Fruit fly (Drosophila melanogaster) whole organism, pupa: Measurements from ENCODE around the gene beta-PheRS.

Experiments
- CG10348 ChIP-seq: fragments of 200-800 bp; sonication (Bioruptor generic); IDR thresholded peaks from 2 replicates; pipeline ENCODE4 v1.3.6; 2022; ENCODE audit warnings: missing biosample characterization, missing genetic modification characterization
- CG12605 ChIP-seq: fragments of 200-800 bp; sonication (Bioruptor generic); IDR thresholded peaks from 2 replicates; pipeline ENCODE4 v1.3.6; 2022; ENCODE audit warnings: missing biosample characterization, missing genetic modification characterization
- CG13204 ChIP-seq: fragments of 200-800 bp; sonication (Bioruptor generic); optimal IDR thresholded peaks from 2 replicates; lab custom pipeline; 2018; ENCODE audit warnings: missing biosample characterization, mild to moderate bottlenecking, missing genetic modification characterization, moderate library complexity
- CG14655 ChIP-seq: fragments of 200-800 bp; sonication (Bioruptor generic); optimal IDR thresholded peaks from 3 replicates; lab custom pipeline; 2017; ENCODE audit warnings: mild to moderate bottlenecking, missing biosample characterization, missing genetic modification reagents, missing genetic modification characterization
- CG15710 ChIP-seq: fragments of 200-800 bp; sonication (Bioruptor generic); optimal IDR thresholded peaks from 2 replicates; lab custom pipeline; 2018; ENCODE audit warnings: missing biosample characterization, mild to moderate bottlenecking, missing genetic modification characterization, moderate library complexity
- CG17806 ChIP-seq: fragments of 200-800 bp; sonication (Bioruptor generic); optimal IDR thresholded peaks from 2 replicates; lab custom pipeline; 2018; ENCODE audit warnings: missing biosample characterization, mild to moderate bottlenecking, missing genetic modification characterization, moderate library complexity
- CG32121 ChIP-seq: fragments of 200-800 bp; sonication (Bioruptor generic); IDR thresholded peaks from 2 replicates; pipeline ENCODE4 v1.3.6; 2022; ENCODE audit warnings: missing biosample characterization, missing genetic modification characterization
- CG34367 ChIP-seq: fragments of 200-800 bp; sonication (Bioruptor generic); optimal IDR thresholded peaks from 2 replicates; lab custom pipeline; 2018; ENCODE audit warnings: missing biosample characterization, mild to moderate bottlenecking, missing genetic modification characterization
- CG4496 ChIP-seq: fragments of 200-800 bp; sonication (Bioruptor generic); IDR thresholded peaks from 3 replicates; pipeline ENCODE4 v1.3.6; 2022; ENCODE audit warnings: missing biosample characterization, missing genetic modification characterization
- CG8159 ChIP-seq: fragments of 200-800 bp; sonication (Bioruptor generic); optimal IDR thresholded peaks from 3 replicates; lab custom pipeline; 2018; ENCODE audit warnings: missing biosample characterization, mild to moderate bottlenecking, missing genetic modification characterization, moderate library complexity
- CG8301 ChIP-seq: fragments of 200-800 bp; sonication (Bioruptor generic); optimal IDR thresholded peaks from 2 replicates; lab custom pipeline; 2018; ENCODE audit warnings: missing biosample characterization, mild to moderate bottlenecking, missing genetic modification characterization
- CG9948 ChIP-seq: fragments of 200-800 bp; sonication (Bioruptor generic); optimal IDR thresholded peaks from 2 replicates; lab custom pipeline; 2018; ENCODE audit warnings: missing biosample characterization, mild to moderate bottlenecking, missing genetic modification characterization, moderate library complexity
- D1 ChIP-seq: fragments of 200-800 bp; sonication (Bioruptor generic); optimal IDR thresholded peaks from 2 replicates; lab custom pipeline; 2018; ENCODE audit warnings: missing biosample characterization, mild to moderate bottlenecking, missing genetic modification characterization, moderate library complexity
- EcR ChIP-seq: fragments of 200-800 bp; sonication (Bioruptor generic); optimal IDR thresholded peaks from 3 replicates; lab custom pipeline; 2019; ENCODE audit warnings: missing biosample characterization, missing genetic modification characterization, mild to moderate bottlenecking, moderate library complexity, missing genetic modification reagents
- Ets98B ChIP-seq: fragments of 200-800 bp; sonication (Bioruptor generic); IDR thresholded peaks from 2 replicates; pipeline ENCODE4 v1.3.6; 2022; ENCODE audit warnings: missing biosample characterization, missing genetic modification characterization
- Pif1A ChIP-seq: fragments of 200-800 bp; sonication (Bioruptor generic); optimal IDR thresholded peaks from 3 replicates; lab custom pipeline; 2016; ENCODE audit warnings: missing biosample characterization, missing genetic modification characterization
- Pif1B ChIP-seq: fragments of 200-800 bp; sonication (Bioruptor generic); optimal IDR thresholded peaks from 3 replicates; lab custom pipeline; 2016; ENCODE audit warnings: missing biosample characterization, missing genetic modification characterization
- Snoo ChIP-seq: fragments of 200-800 bp; sonication (Bioruptor generic); optimal IDR thresholded peaks from 3 replicates; lab custom pipeline; 2017; ENCODE audit warnings: missing biosample characterization, mild to moderate bottlenecking, missing genetic modification characterization, inconsistent platforms
- fd96Ca ChIP-seq: fragments of 200-800 bp; sonication (Bioruptor generic); IDR thresholded peaks from 3 replicates; pipeline ENCODE4 v1.3.6; 2022; ENCODE audit warnings: missing biosample characterization, missing genetic modification characterization
- gl ChIP-seq: fragments of 200-800 bp; sonication (Bioruptor generic); optimal IDR thresholded peaks from 2 replicates; lab custom pipeline; 2018; ENCODE audit warnings: missing biosample characterization, mild to moderate bottlenecking, missing genetic modification characterization
- rn ChIP-seq: fragments of 200-800 bp; sonication (Bioruptor generic); IDR thresholded peaks from 2 replicates; pipeline ENCODE4 v1.3.6; 2022; ENCODE audit warnings: missing biosample characterization, missing genetic modification characterization

beta-PheRS gene

DNA sequence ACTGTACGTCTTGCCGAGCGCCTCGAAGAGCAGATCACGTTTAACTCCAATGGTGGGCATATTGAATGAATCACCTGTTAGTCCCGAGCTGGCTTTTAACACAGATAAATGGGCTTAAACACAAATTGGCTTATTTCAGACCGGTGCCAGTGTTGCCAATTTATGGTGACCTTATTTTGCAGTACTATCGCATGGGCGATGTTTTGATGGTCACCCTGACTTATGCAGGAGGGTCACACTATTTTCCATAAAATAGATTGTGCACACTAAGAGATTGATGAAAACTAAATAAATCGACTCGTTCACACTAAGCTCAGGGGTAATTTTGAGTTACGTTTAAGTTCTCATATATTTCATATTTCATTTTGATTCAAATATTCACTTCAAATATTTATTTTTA lies at the start of gene beta-PheRS:
beta-PheRS (minus strand) TSS at position 186 of the 400 bp plus-strand sequence.
- TF ChIP-seq fd96Ca (GFP tag; lab: Robert Waterston, UW): peak; percentile 11; the same call in 1 of the 3 replicates
- no peak; the same call in 1 of the 2 replicates for TF ChIP-seq Ets98B (GFP tag; lab: Robert Waterston, UW)

DNA sequence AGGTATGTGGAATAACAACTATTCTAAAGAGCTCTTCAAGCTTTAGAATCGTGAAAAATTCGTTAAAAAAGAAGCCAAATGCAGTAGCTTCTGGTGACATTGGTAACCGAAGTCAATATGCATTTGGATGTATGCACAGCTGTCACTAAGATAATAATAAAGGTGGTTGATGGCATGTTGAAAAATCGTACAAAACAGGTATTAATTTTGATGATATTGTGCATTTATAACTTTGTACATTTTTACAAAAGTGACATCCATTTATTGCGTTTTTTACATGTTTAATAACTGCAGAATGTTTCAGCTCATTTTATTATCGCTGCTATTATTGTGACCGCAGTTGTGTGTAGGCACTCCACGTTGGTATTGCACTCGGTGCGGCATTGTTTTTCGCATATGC lies 49.0 kb upstream of the beta-PheRS start:
- TF ChIP-seq CG34367 (tag; lab: Kevin White, UChicago) (no peak), CG8159 (tag; lab: Kevin White, UChicago) (no peak), rn (no peak), fd96Ca (GFP tag; lab: Robert Waterston, UW) (no peak), CG13204 (GFP tag; lab: Kevin White, UChicago) (no peak), D1 (tag; lab: Kevin White, UChicago) (no peak), CG12605 (GFP tag; lab: Robert Waterston, UW) (no peak), CG17806 (tag; lab: Kevin White, UChicago) (peak; percentile 21), Snoo (tag; lab: Kevin White, UChicago) (no peak), Pif1B (GFP tag; lab: Kevin White, UChicago) (no peak), CG10348 (GFP tag; lab: Robert Waterston, UW) (no peak), gl (tag; lab: Kevin White, UChicago) (no peak), Pif1A (peak; percentile 24), CG14655 (no peak), EcR (GFP tag; lab: Kevin White, UChicago) (no peak), CG4496 (GFP tag; lab: Robert Waterston, UW) (peak; percentile 72; the same call in 2 of the 3 replicates), CG9948 (tag; lab: Kevin White, UChicago) (peak; percentile 37), Ets98B (GFP tag; lab: Robert Waterston, UW) (peak; percentile 16; the same call in 1 of the 2 replicates), CG8301 (tag; lab: Kevin White, UChicago) (peak; percentile 1), CG15710 (tag; lab: Kevin White, UChicago) (peak; percentile 31), CG32121 (GFP tag; lab: Robert Waterston, UW) (0 out of 2 replicates have a peak, but pooled peaks have one; percentile 37)

DNA sequence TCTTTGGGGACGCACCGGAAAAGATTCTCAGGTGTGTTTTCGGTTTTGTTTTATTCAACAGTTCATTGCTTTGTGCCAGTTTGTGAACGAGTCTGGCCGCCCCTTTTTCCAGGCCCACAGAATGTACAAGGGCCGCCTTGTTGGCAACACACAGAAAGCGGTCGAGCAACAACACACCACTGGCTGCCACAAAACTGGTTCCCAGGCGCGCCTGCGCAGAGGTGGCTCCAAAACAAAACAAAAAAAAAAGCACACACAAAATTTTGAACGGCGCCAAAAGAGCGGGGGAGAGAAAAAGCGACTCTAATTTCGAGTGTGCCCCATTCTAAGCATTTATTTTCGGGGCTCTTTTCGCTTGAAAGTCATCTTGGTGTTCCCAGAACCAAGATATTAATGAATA lies 46.7 kb upstream of the beta-PheRS start:
- TF ChIP-seq CG12605 (GFP tag; lab: Robert Waterston, UW): no peak
- TF ChIP-seq CG13204 (GFP tag; lab: Kevin White, UChicago): peak; percentile 12
- TF ChIP-seq EcR (GFP tag; lab: Kevin White, UChicago): peak; percentile 86
- TF ChIP-seq, all 21 proteins: peak for 2

DNA sequence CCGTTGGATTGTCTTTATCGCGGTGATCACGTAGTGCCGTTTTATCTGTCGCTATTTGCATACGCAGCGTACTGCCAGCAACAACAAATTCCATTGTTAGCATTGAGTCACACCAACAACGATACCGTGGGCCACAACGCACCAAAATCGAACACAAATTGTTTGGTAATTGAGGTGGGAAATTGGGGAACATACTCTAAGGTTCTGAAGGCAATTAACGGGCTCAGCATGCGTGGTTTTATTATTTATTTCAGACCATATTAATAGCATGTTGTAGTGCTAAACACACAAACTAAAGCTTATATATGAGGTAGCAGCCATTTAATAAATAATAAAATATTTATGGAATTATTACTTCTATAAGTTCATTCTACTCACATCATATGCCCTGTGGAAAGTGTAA lies 46.1 kb upstream of the beta-PheRS start:
- no peak for TF ChIP-seq CG12605 (GFP tag; lab: Robert Waterston, UW)
- TF ChIP-seq fd96Ca (GFP tag; lab: Robert Waterston, UW): no peak
- TF ChIP-seq CG4496 (GFP tag; lab: Robert Waterston, UW): peak; percentile 37; the same call in 2 of the 3 replicates
- peak; percentile 49 for TF ChIP-seq CG14655
- TF ChIP-seq rn: no peak
- no peak for TF ChIP-seq CG34367 (tag; lab: Kevin White, UChicago)
- peak; percentile 12 for TF ChIP-seq CG8301 (tag; lab: Kevin White, UChicago)
- no peak for TF ChIP-seq CG10348 (GFP tag; lab: Robert Waterston, UW)
- TF ChIP-seq Pif1A: peak; percentile 15
- no peak for TF ChIP-seq EcR (GFP tag; lab: Kevin White, UChicago)
- TF ChIP-seq CG8159 (tag; lab: Kevin White, UChicago): peak; percentile 51
- TF ChIP-seq CG13204 (GFP tag; lab: Kevin White, UChicago): no peak
- TF ChIP-seq CG17806 (tag; lab: Kevin White, UChicago): peak; percentile 8
- no peak for TF ChIP-seq Ets98B (GFP tag; lab: Robert Waterston, UW)
- TF ChIP-seq Pif1B (GFP tag; lab: Kevin White, UChicago): peak; percentile 48
- TF ChIP-seq gl (tag; lab: Kevin White, UChicago): no peak
- TF ChIP-seq D1 (tag; lab: Kevin White, UChicago): no peak
- peak; percentile 40 for TF ChIP-seq CG9948 (tag; lab: Kevin White, UChicago)
- TF ChIP-seq CG15710 (tag; lab: Kevin White, UChicago): no peak
- no peak for TF ChIP-seq CG32121 (GFP tag; lab: Robert Waterston, UW)
- peak; percentile 37 for TF ChIP-seq Snoo (tag; lab: Kevin White, UChicago)

DNA sequence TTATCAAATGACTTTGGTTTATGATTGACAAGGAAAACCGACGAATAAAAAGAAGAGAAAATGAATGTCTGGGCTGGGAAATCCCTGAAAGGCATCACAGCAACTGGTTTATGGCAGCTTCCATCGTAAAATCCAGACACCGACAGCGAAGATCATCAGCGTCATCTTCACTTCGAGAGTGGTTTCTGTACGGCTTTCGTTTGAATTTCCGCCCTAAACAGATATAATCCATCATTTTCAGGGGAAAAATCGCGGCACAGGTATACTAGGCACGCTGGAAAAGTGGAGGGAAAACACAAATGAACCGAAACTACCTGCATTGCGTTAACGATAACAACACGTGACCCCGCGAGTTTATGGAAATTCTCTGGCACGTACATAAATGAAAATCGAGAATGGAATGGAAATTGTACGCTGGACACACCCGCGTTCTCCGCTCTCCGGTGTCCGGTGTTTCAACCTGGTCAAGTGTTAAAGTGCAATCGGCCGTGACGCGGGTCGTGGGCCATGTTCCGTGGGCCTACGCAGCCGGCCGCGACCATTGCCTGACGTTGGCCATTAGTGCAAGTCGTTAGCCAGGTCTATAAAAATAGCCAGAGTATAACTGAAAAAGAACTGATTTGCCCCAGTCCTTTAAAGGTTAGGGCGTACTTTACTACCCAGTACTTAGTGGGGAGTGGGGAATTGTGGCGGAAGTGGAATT lies 45.1 kb upstream of the beta-PheRS start:
- TF ChIP-seq CG32121 (GFP tag; lab: Robert Waterston, UW): no peak
- no peak for TF ChIP-seq Pif1A
- no peak for TF ChIP-seq CG4496 (GFP tag; lab: Robert Waterston, UW)
- TF ChIP-seq CG12605 (GFP tag; lab: Robert Waterston, UW): no peak
- TF ChIP-seq CG17806 (tag; lab: Kevin White, UChicago): no peak
- no peak for TF ChIP-seq gl (tag; lab: Kevin White, UChicago)
- no peak for TF ChIP-seq CG15710 (tag; lab: Kevin White, UChicago)
- no peak for TF ChIP-seq rn
- TF ChIP-seq fd96Ca (GFP tag; lab: Robert Waterston, UW): no peak
- no peak for TF ChIP-seq Pif1B (GFP tag; lab: Kevin White, UChicago)
- TF ChIP-seq CG14655: no peak
- no peak for TF ChIP-seq CG8159 (tag; lab: Kevin White, UChicago)
- no peak for TF ChIP-seq CG8301 (tag; lab: Kevin White, UChicago)
- no peak for TF ChIP-seq CG10348 (GFP tag; lab: Robert Waterston, UW)
- TF ChIP-seq CG34367 (tag; lab: Kevin White, UChicago): no peak
- no peak for TF ChIP-seq Snoo (tag; lab: Kevin White, UChicago)
- TF ChIP-seq Ets98B (GFP tag; lab: Robert Waterston, UW): no peak
- no peak for TF ChIP-seq CG9948 (tag; lab: Kevin White, UChicago)
- TF ChIP-seq, all 21 proteins: peak for 0
